Fruit fly (Drosophila melanogaster): ENCODE measurements around the gene Gal.
A peak's percentile ranks its signal among the peaks of the same experiment; 100 is the strongest.

Gene Gal

DNA sequence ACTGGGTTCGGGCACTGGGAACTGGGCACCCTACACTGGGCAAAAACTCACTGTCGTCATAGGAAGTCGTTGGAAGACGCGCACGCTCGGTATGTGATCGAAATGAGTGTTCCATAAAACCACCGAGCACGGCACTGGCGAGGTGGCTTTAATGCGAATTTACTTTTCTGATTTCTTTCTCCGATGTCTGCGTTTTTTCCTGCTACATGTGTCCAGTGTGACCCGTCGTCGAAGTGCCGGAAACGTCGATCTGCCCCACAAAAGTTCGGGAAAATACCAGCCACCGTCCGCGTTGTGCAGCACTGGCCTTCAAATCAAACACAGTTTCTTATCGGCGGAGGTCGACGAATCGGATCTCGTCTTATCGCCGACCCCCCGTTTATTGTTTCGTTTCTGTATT is 7.4 kb downstream of the Gal start, which contains the start of gene Kdm5 (continued):
- TF ChIP-seq Dip3 (GFP tag; optimal IDR thresholded peaks at IDR 0.05) (peak; percentile 44), pan (optimal IDR thresholded peaks at IDR 0.05) (no peak), pan (GFP tag; optimal IDR thresholded peaks at IDR 0.05 in 1 of 2, IDR thresholded peaks at IDR 0.05 in 1 of 2) (peak in 1 of 2 experiments; percentile 49), HLH3B (GFP tag; IDR thresholded peaks at IDR 0.05) (0 out of 2 replicates have a peak, but pooled peaks have one; percentile 28), Hmx (GFP tag; optimal IDR thresholded peaks at IDR 0.05) (no peak), slbo (GFP tag; IDR thresholded peaks at IDR 0.05) (peak; percentile 58), CG16813 (GFP tag; IDR thresholded peaks at IDR 0.05; ENCODE audit: partially characterized antibody) (0 out of 3 replicates have a peak, but pooled peaks have one; percentile 36), CHES-1-like (GFP tag; optimal IDR thresholded peaks at IDR 0.05) (peak; percentile 56), Elba2 (GFP tag; optimal IDR thresholded peaks at IDR 0.05) (peak; percentile 9), GATAe (GFP tag; conservative IDR thresholded peaks at IDR 0.05) (peak; percentile 92), CTCF (GFP tag; optimal IDR thresholded peaks at IDR 0.05) (peak; percentile 30), CG11456 (GFP tag; IDR thresholded peaks at IDR 0.05) (peak; percentile 70; the same call in 2 of the 3 replicates), Hr51 (GFP tag; optimal IDR thresholded peaks at IDR 0.05) (peak in 1 of 2 experiments; percentile 2), Deaf1 (tag; optimal IDR thresholded peaks at IDR 0.05) (peak; percentile 61), sna (GFP tag; IDR thresholded peaks at IDR 0.05; ENCODE audit: partially characterized antibody) (no peak), Lhr (GFP tag; optimal IDR thresholded peaks at IDR 0.05) (peak; percentile 60), tin (GFP tag; optimal IDR thresholded peaks at IDR 0.05) (peak; percentile 30), CG18599 (GFP tag; optimal IDR thresholded peaks at IDR 0.05) (peak; percentile 25), Sox102F (GFP tag; optimal IDR thresholded peaks at IDR 0.05) (no peak), Sry-β (GFP tag; optimal IDR thresholded peaks at IDR 0.05) (no peak), ssp (GFP tag; IDR thresholded peaks at IDR 0.05) (peak; percentile 30; the same call in 1 of the 2 replicates), CG3281 (GFP tag; optimal IDR thresholded peaks at IDR 0.05) (peak; percentile 51), sug (tag; optimal IDR thresholded peaks at IDR 0.05) (peak; percentile 99), row (GFP tag; IDR thresholded peaks at IDR 0.05) (peak; percentile 44), CG13624 (GFP tag; optimal IDR thresholded peaks at IDR 0.05) (peak; percentile 54), chn (GFP tag; optimal IDR thresholded peaks at IDR 0.05) (peak; percentile 28), Stat92E (GFP tag; optimal IDR thresholded peaks at IDR 0.05) (peak in 1 of 3 experiments; percentile 4), hkb (optimal IDR thresholded peaks at IDR 0.05) (no peak), hkb (GFP tag; IDR thresholded peaks at IDR 0.05) (peak; percentile 41; the same call in 1 of the 2 replicates), CG6791 (GFP tag; IDR thresholded peaks at IDR 0.05; ENCODE audit: partially characterized antibody) (peak; percentile 55), Aef1 (GFP tag; IDR thresholded peaks at IDR 0.05) (no peak), CG6765 (GFP tag; optimal IDR thresholded peaks at IDR 0.05) (peak; percentile 55), CG30403 (GFP tag; optimal IDR thresholded peaks at IDR 0.05) (peak; percentile 4), HLH54F (GFP tag; optimal IDR thresholded peaks at IDR 0.05) (peak; percentile 17), stwl (tag; optimal IDR thresholded peaks at IDR 0.05) (peak; percentile 71), chm (GFP tag; IDR thresholded peaks at IDR 0.05) (peak; percentile 47; the same call in 1 of the 2 replicates), CG6689 (GFP tag; IDR thresholded peaks at IDR 0.05) (0 out of 2 replicates have a peak, but pooled peaks have one; percentile 14), tgo (GFP tag; IDR thresholded peaks at IDR 0.05) (no peak)

DNA sequence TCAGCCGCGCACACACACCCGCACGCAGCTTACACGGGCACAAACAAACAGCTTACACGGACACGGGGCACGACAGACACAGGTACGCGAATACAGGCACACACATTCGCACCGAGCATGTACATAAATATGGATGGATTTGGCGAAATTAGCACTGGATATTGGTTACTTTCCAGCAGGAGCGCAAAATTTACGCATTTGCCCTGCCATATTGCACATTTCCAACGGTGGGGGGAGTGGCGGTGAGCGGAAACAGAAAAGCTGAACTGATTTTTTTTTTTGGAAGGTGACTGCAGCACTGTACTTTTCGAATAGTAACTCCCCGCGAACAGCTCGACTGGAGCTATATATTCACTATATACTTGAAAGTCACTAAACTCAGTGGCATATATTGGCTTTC is 8.2 kb downstream of the Gal start:
- TF ChIP-seq sens (GFP tag) (peak; percentile 63), CG32767 (GFP tag; IDR thresholded peaks at IDR 0.05) (no peak), eyg (GFP tag; optimal IDR thresholded peaks at IDR 0.05) (no peak), crol (GFP tag; IDR thresholded peaks at IDR 0.05) (peak; percentile 58), CG32772 (GFP tag; IDR thresholded peaks at IDR 0.05) (no peak), sqz (GFP tag; optimal IDR thresholded peaks at IDR 0.05) (peak; percentile 0)

All from whole organism, embryonic.